Worm (Caenorhabditis elegans) whole organism, late embryonic: ENCODE results near the gene col-43.

Experiments used
- ceh-34 ChIP-seq: sonication (generic microtip); optimal IDR thresholded peaks from 2 replicates; lab custom pipeline; 2016; ENCODE audit warnings: mild to moderate bottlenecking, missing genetic modification characterization, missing compliant biosample characterization
- ttx-3 ChIP-seq: sonication (generic microtip); optimal IDR thresholded peaks from 2 replicates; lab custom pipeline; 2016; ENCODE audit warnings: missing genetic modification reagents, missing genetic modification characterization, missing compliant biosample characterization

ce11 chrV:8054130-8054529 lies 3.4 kb upstream of the col-43 start, which contains the start of gene ZC513.2:
- TF ChIP-seq ttx-3 (tag; lab: Kevin White, UChicago) = no peak
- TF ChIP-seq ceh-34 (tag; lab: Kevin White, UChicago) = no peak
